Worm (Caenorhabditis elegans) whole organism, young adult: Measurements from ENCODE around the gene F45D11.11.
"Not testable (repeated sequence)": the region's sequence is repeated elsewhere in the genome, so short reads cannot be mapped to it uniquely, and the experiment has no call there.

Experiments used
- ceh-100 ChIP-seq: fragments of 200-800 bp; sonication (Bioruptor generic); IDR thresholded peaks from 2 replicates; pipeline ENCODE4 v1.3.6; 2022; ENCODE audit warnings: missing genetic modification reagents, missing genetic modification characterization, missing compliant biosample characterization
- rcor-1 ChIP-seq: fragments of 200-800 bp; sonication (Bioruptor generic); IDR thresholded peaks from 2 replicates; pipeline ENCODE4 v1.3.6; 2022; ENCODE audit warnings: missing genetic modification reagents, missing genetic modification characterization, missing compliant biosample characterization

ce11 chrII:985703-986102, 10.3 kb downstream of the F45D11.11 start, which contains the start of gene fbxc-40:
- not testable (repeated sequence) for TF ChIP-seq ceh-100, rcor-1 (GFP tag; lab: Robert Waterston, UW)
